Worm (Caenorhabditis elegans) whole organism, L2 larva: ENCODE data around the gene cutl-22.

Experiments used
- blmp-1 ChIP-seq: sonication (generic microtip); optimal IDR thresholded peaks from 2 replicates; lab custom pipeline; 2017; ENCODE audit warnings: missing genetic modification characterization, mild to moderate bottlenecking, missing compliant biosample characterization, antibody characterized with exemption, moderate library complexity; ENCODE audit not compliant: insufficient read depth
- ceh-82 ChIP-seq: fragments of 150-350 bp; optimal IDR thresholded peaks from 2 replicates; lab custom pipeline; 2014; ENCODE audit warnings: missing biosample characterization, missing genetic modification characterization
- mbf-1 ChIP-seq: sonication (generic microtip); optimal IDR thresholded peaks from 2 replicates; lab custom pipeline; 2017; ENCODE audit warnings: missing biosample characterization, missing genetic modification characterization

- TF ChIP-seq mbf-1 (tag; lab: Kevin White, UChicago), result no peak
- no peak for TF ChIP-seq blmp-1 (tag; lab: Kevin White, UChicago)
- TF ChIP-seq ceh-82 (tag; lab: Kevin White, UChicago), result no peak
Observed at ce11 chrV:1176277-1176839, 34.8 kb downstream of the cutl-22 start, which contains the start of gene T21H3.1.
